Fruit fly (Drosophila melanogaster) whole organism, embryonic: ENCODE data around the gene CG13000.
A peak's percentile ranks its signal among the peaks of the same experiment; 100 is the strongest.

Experiments used
- ATbp ChIP-seq: fragments of 200-800 bp; sonication (Bioruptor generic); optimal IDR thresholded peaks from 2 replicates; lab custom pipeline; 2017; ENCODE audit warnings: missing biosample characterization, mild to moderate bottlenecking, missing genetic modification characterization, missing genetic modification reagents
- CG10431 ChIP-seq: fragments of 200-800 bp; sonication (Bioruptor generic); optimal IDR thresholded peaks from 3 replicates; lab custom pipeline; 2018; ENCODE audit warnings: missing biosample characterization, mild to moderate bottlenecking, missing genetic modification characterization
- CG10462 ChIP-seq: fragments of 200-800 bp; sonication (Bioruptor generic); optimal IDR thresholded peaks from 2 replicates; lab custom pipeline; 2016; ENCODE audit warnings: missing biosample characterization, missing genetic modification characterization
- CG10959 ChIP-seq: fragments of 200-800 bp; sonication (Bioruptor generic); IDR thresholded peaks from 2 replicates; pipeline ENCODE4 v1.3.6; 2022; ENCODE audit warnings: missing biosample characterization, missing genetic modification characterization
- CG11696 ChIP-seq: fragments of 200-800 bp; sonication (Bioruptor generic); IDR thresholded peaks from 2 replicates; pipeline ENCODE4 v1.3.6; 2022; ENCODE audit warnings: missing biosample characterization, missing genetic modification characterization
- CG15696 ChIP-seq: fragments of 200-800 bp; sonication (Bioruptor generic); optimal IDR thresholded peaks from 2 replicates; lab custom pipeline; 2019; ENCODE audit warnings: missing biosample characterization, mild to moderate bottlenecking, missing genetic modification characterization, moderate library complexity
- CG1647 ChIP-seq: fragments of 200-800 bp; sonication (Bioruptor generic); optimal IDR thresholded peaks from 3 replicates; lab custom pipeline; 2016; ENCODE audit warnings: missing biosample characterization, missing genetic modification characterization
- CG17385 ChIP-seq: fragments of 200-800 bp; sonication (Bioruptor generic); optimal IDR thresholded peaks from 3 replicates; lab custom pipeline; 2018; ENCODE audit warnings: missing biosample characterization, mild to moderate bottlenecking, missing genetic modification characterization
- CG18262 ChIP-seq: fragments of 200-800 bp; optimal IDR thresholded peaks from 3 replicates; lab custom pipeline; 2019; ENCODE audit warnings: missing biosample characterization, mild to moderate bottlenecking, missing genetic modification characterization, moderate library complexity
- CG2116 ChIP-seq: fragments of 200-800 bp; sonication (Bioruptor generic); optimal IDR thresholded peaks from 3 replicates; lab custom pipeline; 2018; ENCODE audit warnings: missing biosample characterization, mild to moderate bottlenecking, missing genetic modification characterization
- CG31388 ChIP-seq: fragments of 200-800 bp; sonication (Bioruptor generic); optimal IDR thresholded peaks from 2 replicates; lab custom pipeline; 2016; ENCODE audit warnings: missing biosample characterization, missing genetic modification characterization
- CG32767 ChIP-seq: fragments of 200-800 bp; sonication (Bioruptor generic); IDR thresholded peaks from 2 replicates; pipeline ENCODE4 v1.3.6; 2022; ENCODE audit warnings: missing biosample characterization, missing genetic modification characterization
- CG6813 ChIP-seq: fragments of 200-800 bp; sonication (Bioruptor generic); optimal IDR thresholded peaks from 2 replicates; lab custom pipeline; 2017; ENCODE audit warnings: missing biosample characterization, missing genetic modification characterization, mild to moderate bottlenecking, moderate library complexity, missing genetic modification reagents
- CG7786 ChIP-seq: fragments of 200-800 bp; sonication (Bioruptor generic); optimal IDR thresholded peaks from 2 replicates; lab custom pipeline; 2016; ENCODE audit warnings: missing biosample characterization, missing genetic modification characterization
- CG7839 ChIP-seq: fragments of 200-800 bp; sonication (Bioruptor generic); optimal IDR thresholded peaks from 3 replicates; lab custom pipeline; 2018; ENCODE audit warnings: missing biosample characterization, mild to moderate bottlenecking, missing genetic modification characterization, moderate library complexity
- CG8388 ChIP-seq: fragments of 200-800 bp; sonication (Bioruptor generic); optimal IDR thresholded peaks from 2 replicates; lab custom pipeline; 2019; ENCODE audit warnings: missing biosample characterization, mild to moderate bottlenecking, missing genetic modification characterization, moderate library complexity
- Dbx ChIP-seq: fragments of 200-800 bp; sonication (Bioruptor generic); IDR thresholded peaks from 3 replicates; pipeline ENCODE4 v1.3.6; 2022; ENCODE audit warnings: missing biosample characterization, missing genetic modification characterization
- Ets65A ChIP-seq: fragments of 200-800 bp; sonication (Bioruptor generic); peaks from one replicate; lab custom pipeline; 2016; ENCODE audit warnings: missing biosample characterization, missing genetic modification characterization
- H2.0 ChIP-seq: fragments of 200-800 bp; sonication (Bioruptor generic); IDR thresholded peaks from 2 replicates; pipeline ENCODE4 v1.3.6; 2022; ENCODE audit warnings: missing biosample characterization, missing genetic modification characterization
- Hey ChIP-seq: fragments of 200-800 bp; sonication (Bioruptor generic); optimal IDR thresholded peaks from 3 replicates; lab custom pipeline; 2018; ENCODE audit warnings: missing biosample characterization, mild to moderate bottlenecking, missing genetic modification characterization
- Hr3 ChIP-seq: fragments of 200-800 bp; sonication (Bioruptor generic); optimal IDR thresholded peaks from 3 replicates; lab custom pipeline; 2016; ENCODE audit warnings: missing biosample characterization, missing genetic modification characterization
- Hr51 ChIP-seq, 2 experiments: fragments of 200-800 bp; sonication (Bioruptor generic); optimal IDR thresholded peaks; 2 replicates in 1 of 2; 3 replicates in 1 of 2; lab custom pipeline; 2016 to 2018; ENCODE audit warnings: missing biosample characterization in 2 of 2, missing genetic modification characterization in 2 of 2, mild to moderate bottlenecking in 1 of 2, moderate library complexity in 1 of 2
- Lim3 ChIP-seq: fragments of 200-800 bp; sonication (Bioruptor generic); IDR thresholded peaks from 2 replicates; pipeline ENCODE4 v1.3.6; 2022; ENCODE audit warnings: missing biosample characterization, missing genetic modification characterization
- Lpt ChIP-seq: fragments of >200 bp; optimal IDR thresholded peaks from 2 replicates; lab custom pipeline; 2018; ENCODE audit warnings: missing biosample characterization, missing genetic modification characterization
- MTF-1 ChIP-seq: fragments of 200-800 bp; sonication (Bioruptor generic); optimal IDR thresholded peaks from 2 replicates; lab custom pipeline; 2018; ENCODE audit warnings: missing biosample characterization, mild to moderate bottlenecking, missing genetic modification characterization, borderline replicate concordance
- Meics ChIP-seq: fragments of 200-800 bp; sonication (Bioruptor generic); optimal IDR thresholded peaks from 2 replicates; lab custom pipeline; 2017; ENCODE audit warnings: missing biosample characterization, mild to moderate bottlenecking, missing genetic modification characterization
- Poxn ChIP-seq: fragments of 200-800 bp; sonication (Bioruptor generic); IDR thresholded peaks from 2 replicates; pipeline ENCODE4 v1.3.6; 2022; ENCODE audit warnings: missing biosample characterization, missing genetic modification characterization
- Ptx1 ChIP-seq: fragments of 200-800 bp; sonication (Bioruptor generic); IDR thresholded peaks from 2 replicates; pipeline ENCODE4 v1.3.6; 2022; ENCODE audit warnings: missing biosample characterization, missing genetic modification characterization
- Rx ChIP-seq: fragments of 200-800 bp; sonication (Bioruptor generic); IDR thresholded peaks from 2 replicates; pipeline ENCODE4 v1.3.6; 2022; ENCODE audit warnings: missing biosample characterization, missing genetic modification characterization
- ara ChIP-seq: fragments of 200-800 bp; sonication (Bioruptor generic); IDR thresholded peaks from 2 replicates; pipeline ENCODE4 v1.3.6; 2022; ENCODE audit warnings: missing biosample characterization, missing genetic modification characterization
- bcd ChIP-seq: fragments of 200-800 bp; sonication (Bioruptor generic); optimal IDR thresholded peaks from 2 replicates; lab custom pipeline; 2017; ENCODE audit warnings: missing biosample characterization, mild to moderate bottlenecking, missing genetic modification characterization
- chif ChIP-seq, 2 experiments: fragments of 200-800 bp; sonication (Bioruptor generic); optimal IDR thresholded peaks; 3 replicates each; lab custom pipeline; 2016; ENCODE audit warnings: missing biosample characterization in 2 of 2, missing genetic modification characterization in 2 of 2
- da ChIP-seq: fragments of 200-800 bp; sonication (Bioruptor generic); optimal IDR thresholded peaks from 2 replicates; lab custom pipeline; 2016; ENCODE audit warnings: missing biosample characterization, missing genetic modification characterization
- eve ChIP-seq, 2 experiments: fragments of >200 bp; optimal IDR thresholded peaks; 2 replicates each; lab custom pipeline; 2017; ENCODE audit warnings: missing biosample characterization in 2 of 2, missing genetic modification characterization in 2 of 2
- ewg ChIP-seq: fragments of 200-800 bp; sonication (Bioruptor generic); optimal IDR thresholded peaks from 3 replicates; lab custom pipeline; 2017; ENCODE audit warnings: mild to moderate bottlenecking, missing biosample characterization, missing genetic modification reagents, missing genetic modification characterization
- fd96Cb ChIP-seq: fragments of 200-800 bp; sonication (Bioruptor generic); optimal IDR thresholded peaks from 2 replicates; lab custom pipeline; 2018; ENCODE audit warnings: missing biosample characterization, mild to moderate bottlenecking, missing genetic modification characterization, moderate library complexity
- gcm2 ChIP-seq: fragments of 200-800 bp; sonication (Bioruptor generic); optimal IDR thresholded peaks from 2 replicates; lab custom pipeline; 2016; ENCODE audit warnings: missing biosample characterization, missing genetic modification characterization
- grau ChIP-seq: fragments of 200-800 bp; optimal IDR thresholded peaks from 3 replicates; lab custom pipeline; 2019; ENCODE audit warnings: missing biosample characterization, mild to moderate bottlenecking, missing genetic modification characterization, moderate library complexity
- ham ChIP-seq: fragments of 200-800 bp; sonication (Bioruptor generic); IDR thresholded peaks from 2 replicates; pipeline ENCODE4 v1.3.6; 2022; ENCODE audit warnings: missing biosample characterization, missing genetic modification characterization
- hkb ChIP-seq, 2 experiments: fragments of 200-800 bp in 1 of 2; fragments of >200 bp in 1 of 2; sonication (Bioruptor generic) in 1 of 2; IDR thresholded peaks in 1 of 2; optimal IDR thresholded peaks in 1 of 2; 2 replicates each; pipeline versions ENCODE4 v1.3.6 to Lab custom; 2017 to 2022; ENCODE audit warnings: missing biosample characterization in 1 of 2, missing genetic modification characterization in 1 of 2
- inv ChIP-seq: fragments of 200-800 bp; sonication (Bioruptor generic); IDR thresholded peaks from 2 replicates; pipeline ENCODE4 v1.3.6; 2022; ENCODE audit warnings: missing biosample characterization, missing genetic modification characterization; ENCODE audit not compliant: partially characterized antibody
- lbe ChIP-seq: fragments of 200-800 bp; sonication (Bioruptor generic); optimal IDR thresholded peaks from 2 replicates; lab custom pipeline; 2016; ENCODE audit warnings: missing biosample characterization, mild to moderate bottlenecking, missing genetic modification characterization
- onecut ChIP-seq: fragments of 200-800 bp; sonication (Bioruptor generic); IDR thresholded peaks from 2 replicates; pipeline ENCODE4 v1.3.6; 2022; ENCODE audit warnings: missing biosample characterization, missing genetic modification characterization
- pzg ChIP-seq: fragments of 200-800 bp; sonication (Bioruptor generic); optimal IDR thresholded peaks from 3 replicates; lab custom pipeline; 2018; ENCODE audit warnings: missing biosample characterization, mild to moderate bottlenecking, missing genetic modification characterization, moderate library complexity
- sens ChIP-seq: fragments of 200-800 bp; sonication (Bioruptor generic); peaks from one replicate; lab custom pipeline; 2016; ENCODE audit warnings: missing biosample characterization, missing genetic modification characterization
- sna ChIP-seq: fragments of 200-800 bp; sonication (Bioruptor generic); IDR thresholded peaks from 2 replicates; pipeline ENCODE4 v1.3.6; 2022; ENCODE audit warnings: missing biosample characterization, missing genetic modification characterization; ENCODE audit not compliant: partially characterized antibody
- sqz ChIP-seq: fragments of 200-800 bp; sonication (Bioruptor generic); optimal IDR thresholded peaks from 3 replicates; lab custom pipeline; 2018; ENCODE audit warnings: missing biosample characterization, mild to moderate bottlenecking, missing genetic modification characterization
- sr ChIP-seq: fragments of 200-800 bp; sonication (Bioruptor generic); IDR thresholded peaks from 3 replicates; pipeline ENCODE4 v1.3.6; 2022; ENCODE audit warnings: missing biosample characterization, missing genetic modification characterization

The CG13000 gene

dm6 chrX:16930465-16931286, 17.6 kb downstream of the CG13000 start (continued):
- TF ChIP-seq sens (GFP tag; lab: Kevin White, UChicago) (peak; percentile 91), CG1647 (no peak), bcd (peak; percentile 67), Poxn (GFP tag; lab: Robert Waterston, UW) (peak; percentile 28; the same call in 1 of the 2 replicates), Meics (GFP tag; lab: Kevin White, UChicago) (peak; percentile 67), CG6813 (GFP tag; lab: Kevin White, UChicago) (peak; percentile 30), CG11696 (GFP tag; lab: Robert Waterston, UW) (peak; percentile 89), Lpt (GFP tag; lab: Kevin White, UChicago) (no peak), sna (GFP tag; lab: Robert Waterston, UW) (no peak), CG2116 (GFP tag; lab: Kevin White, UChicago) (no peak), MTF-1 (GFP tag; lab: Kevin White, UChicago) (peak; percentile 29), CG10462 (GFP tag; lab: Kevin White, UChicago) (no peak), ewg (peak; percentile 34), CG7839 (tag; lab: Kevin White, UChicago) (peak; percentile 77), ara (GFP tag; lab: Robert Waterston, UW) (peak; percentile 57; the same call in 1 of the 2 replicates), Hr51 (GFP tag; optimal IDR thresholded peaks at IDR 0.05; lab: Kevin White, UChicago) (peak in 1 of 2 experiments; percentile 72), onecut (GFP tag; lab: Robert Waterston, UW) (peak; percentile 35), CG8388 (GFP tag; lab: Kevin White, UChicago) (peak; percentile 45), ATbp (GFP tag; lab: Kevin White, UChicago) (peak; percentile 48), CG31388 (no peak), CG17385 (GFP tag; lab: Kevin White, UChicago) (peak; percentile 50), pzg (GFP tag; lab: Kevin White, UChicago) (no peak), ham (GFP tag; lab: Robert Waterston, UW) (no peak), CG15696 (peak; percentile 14), Ets65A (GFP tag; lab: Kevin White, UChicago) (no peak), CG10959 (0 out of 2 replicates have a peak, but pooled peaks have one; percentile 27), Hr3 (GFP tag; lab: Kevin White, UChicago) (peak; percentile 65), CG32767 (GFP tag; lab: Robert Waterston, UW) (peak; percentile 86), CG7786 (peak; percentile 13), fd96Cb (tag; lab: Kevin White, UChicago) (peak; percentile 68), Rx (0 out of 2 replicates have a peak, but pooled peaks have one; percentile 30), gcm2 (GFP tag; lab: Kevin White, UChicago) (no peak), CG18262 (tag; lab: Kevin White, UChicago) (peak; percentile 50), CG10431 (GFP tag; lab: Kevin White, UChicago) (peak; percentile 31), lbe (GFP tag; lab: Kevin White, UChicago) (peak; percentile 9), H2.0 (GFP tag; lab: Robert Waterston, UW) (peak; percentile 57), hkb (optimal IDR thresholded peaks at IDR 0.05; lab: Kevin White, UChicago) (no peak), hkb (GFP tag; IDR thresholded peaks at IDR 0.05; lab: Robert Waterston, UW) (peak; percentile 79), chif (GFP tag; optimal IDR thresholded peaks at IDR 0.05; lab: Kevin White, UChicago) (peak in 1 of 2 experiments; percentile 35), da (GFP tag; lab: Kevin White, UChicago) (no peak), Ptx1 (peak; percentile 80), sqz (GFP tag; lab: Kevin White, UChicago) (peak; percentile 72), eve (GFP tag; optimal IDR thresholded peaks at IDR 0.05; lab: Kevin White, UChicago) (peak in 1 of 2 experiments; percentile 64), sr (GFP tag; lab: Robert Waterston, UW) (no peak), Dbx (GFP tag; lab: Robert Waterston, UW) (0 out of 3 replicates have a peak, but pooled peaks have one; percentile 32), grau (tag; lab: Kevin White, UChicago) (peak; percentile 60), Hey (tag; lab: Kevin White, UChicago) (no peak), inv (no peak), Lim3 (GFP tag; lab: Robert Waterston, UW) (0 out of 2 replicates have a peak, but pooled peaks have one; percentile 34)
